Fruit fly (Drosophila melanogaster): ENCODE data around the gene CG42788.
A peak's percentile ranks its signal among the peaks of the same experiment; 100 is the strongest.

CG42788 gene

dm6 chr3R:15128646-15129429 lies 2.9 kb downstream of the CG42788 start (continued):
- TF ChIP-seq pan (optimal IDR thresholded peaks at IDR 0.05) (no peak), pan (GFP tag; optimal IDR thresholded peaks at IDR 0.05 in 1 of 2, IDR thresholded peaks at IDR 0.05 in 1 of 2) (no peak), Mad (GFP tag; optimal IDR thresholded peaks at IDR 0.05) (no peak), so (GFP tag; IDR thresholded peaks at IDR 0.05) (no peak), Antp (GFP tag; optimal IDR thresholded peaks at IDR 0.05) (no peak), Lpt (GFP tag; optimal IDR thresholded peaks at IDR 0.05) (no peak), CG2875 (GFP tag; optimal IDR thresholded peaks at IDR 0.05) (peak; percentile 6), danr (GFP tag; IDR thresholded peaks at IDR 0.05) (no peak), lmd (GFP tag; IDR thresholded peaks at IDR 0.05) (peak; percentile 33; the same call in 1 of the 2 replicates), Hr51 (GFP tag; optimal IDR thresholded peaks at IDR 0.05) (peak in 1 of 2 experiments; percentile 69), ERR (GFP tag; optimal IDR thresholded peaks at IDR 0.05) (no peak), H15 (GFP tag; IDR thresholded peaks at IDR 0.05) (no peak), sc (optimal IDR thresholded peaks at IDR 0.05) (no peak), sc (GFP tag; optimal IDR thresholded peaks at IDR 0.05) (no peak), Ptx1 (GFP tag; IDR thresholded peaks at IDR 0.05) (peak; percentile 51), CG10979 (tag; optimal IDR thresholded peaks at IDR 0.05) (peak; percentile 25), grn (GFP tag; optimal IDR thresholded peaks at IDR 0.05) (no peak), Trl (optimal IDR thresholded peaks at IDR 0.05) (no peak), Trl (GFP tag; optimal IDR thresholded peaks at IDR 0.05) (no peak), CG9876 (GFP tag; optimal IDR thresholded peaks at IDR 0.05) (no peak), hb (GFP tag; IDR thresholded peaks at IDR 0.05; ENCODE audit: partially characterized antibody) (no peak), Doc2 (GFP tag; IDR thresholded peaks at IDR 0.05) (no peak), CG33213 (GFP tag; optimal IDR thresholded peaks at IDR 0.05) (no peak), zen2 (GFP tag; IDR thresholded peaks at IDR 0.05; ENCODE audit: partially characterized antibody) (no peak), CG11398 (GFP tag; optimal IDR thresholded peaks at IDR 0.05) (no peak), B-H2 (GFP tag; optimal IDR thresholded peaks at IDR 0.05) (no peak), Oli (tag; optimal IDR thresholded peaks at IDR 0.05) (peak; percentile 65), CG1832 (GFP tag; optimal IDR thresholded peaks at IDR 0.05) (no peak), CG17361 (GFP tag; IDR thresholded peaks at IDR 0.05) (peak; percentile 77), CG7357 (GFP tag; IDR thresholded peaks at IDR 0.05) (no peak; the same call in 2 of the 3 replicates), caup (GFP tag; optimal IDR thresholded peaks at IDR 0.05; ENCODE audit: severe bottlenecking) (peak; percentile 11), fd102C (GFP tag; optimal IDR thresholded peaks at IDR 0.05) (no peak), maf-S (GFP tag; optimal IDR thresholded peaks at IDR 0.05) (no peak), YL-1 (GFP tag; optimal IDR thresholded peaks at IDR 0.05) (no peak), CG17802 (tag; optimal IDR thresholded peaks at IDR 0.05) (no peak), cg (GFP tag; optimal IDR thresholded peaks at IDR 0.05) (peak; percentile 54), CG8281 (tag; optimal IDR thresholded peaks at IDR 0.05) (peak; percentile 8), ci (GFP tag; IDR thresholded peaks at IDR 0.05) (peak; percentile 58; the same call in 1 of the 3 replicates), CG5180 (GFP tag; optimal IDR thresholded peaks at IDR 0.05) (no peak), dati (GFP tag; IDR thresholded peaks at IDR 0.05) (no peak), E2f1 (GFP tag; IDR thresholded peaks at IDR 0.05) (no peak), CG8388 (GFP tag; optimal IDR thresholded peaks at IDR 0.05) (peak; percentile 36), CG17359 (tag; optimal IDR thresholded peaks at IDR 0.05) (peak; percentile 15), tna (GFP tag; IDR thresholded peaks at IDR 0.05; ENCODE audit: partially characterized antibody) (no peak), Asciz (GFP tag; optimal IDR thresholded peaks at IDR 0.05) (peak; percentile 52), cwo (GFP tag; optimal IDR thresholded peaks at IDR 0.05) (peak; percentile 29), Scr (GFP tag; IDR thresholded peaks at IDR 0.05; ENCODE audit: partially characterized antibody) (no peak), bbx (GFP tag; IDR thresholded peaks at IDR 0.05; ENCODE audit: partially characterized antibody) (no peak), pho (GFP tag; optimal IDR thresholded peaks at IDR 0.05) (no peak), kay (GFP tag; optimal IDR thresholded peaks at IDR 0.05) (no peak)
